Fruit fly (Drosophila melanogaster) whole organism, embryonic: ENCODE results near the gene eIF2Balpha.

Source experiments
- Ada2b ChIP-seq: fragments of 200-800 bp; sonication (Bioruptor generic); IDR thresholded peaks from 2 replicates; pipeline ENCODE4 v1.3.6; 2022; ENCODE audit warnings: missing biosample characterization, missing genetic modification characterization
- Bteb2 ChIP-seq: fragments of 200-800 bp; sonication (Bioruptor generic); optimal IDR thresholded peaks from 2 replicates; lab custom pipeline; 2016; ENCODE audit warnings: missing biosample characterization, missing genetic modification characterization
- CG10147 ChIP-seq: fragments of 200-800 bp; sonication (Bioruptor generic); optimal IDR thresholded peaks from 2 replicates; lab custom pipeline; 2019; ENCODE audit warnings: missing biosample characterization, mild to moderate bottlenecking, missing genetic modification characterization, moderate library complexity
- CG1024 ChIP-seq: fragments of 200-800 bp; sonication (Bioruptor generic); IDR thresholded peaks from 2 replicates; pipeline ENCODE4 v1.3.6; 2022; ENCODE audit warnings: missing biosample characterization, missing genetic modification characterization
- CG10565 ChIP-seq: fragments of 200-800 bp; sonication (Bioruptor generic); optimal IDR thresholded peaks from 3 replicates; lab custom pipeline; 2016; ENCODE audit warnings: missing biosample characterization, mild to moderate bottlenecking, missing genetic modification characterization
- CG12104 ChIP-seq: fragments of 200-800 bp; sonication (Bioruptor generic); optimal IDR thresholded peaks from 3 replicates; lab custom pipeline; 2016; ENCODE audit warnings: missing biosample characterization, missing genetic modification characterization
- CG15479 ChIP-seq: fragments of 200-800 bp; sonication (Bioruptor generic); optimal IDR thresholded peaks from 3 replicates; lab custom pipeline; 2019; ENCODE audit warnings: missing biosample characterization, mild to moderate bottlenecking, missing genetic modification characterization, moderate library complexity
- CG17359 ChIP-seq: fragments of 200-800 bp; sonication (Bioruptor generic); optimal IDR thresholded peaks from 3 replicates; lab custom pipeline; 2018; ENCODE audit warnings: missing biosample characterization, mild to moderate bottlenecking, missing genetic modification characterization, moderate library complexity
- CG2120 ChIP-seq: fragments of 200-800 bp; sonication (Bioruptor generic); optimal IDR thresholded peaks from 3 replicates; lab custom pipeline; 2016; ENCODE audit warnings: missing biosample characterization, missing genetic modification characterization
- CG2199 ChIP-seq: fragments of 200-800 bp; sonication (Bioruptor generic); IDR thresholded peaks from 3 replicates; pipeline ENCODE4 v1.3.6; 2022; ENCODE audit warnings: missing biosample characterization, missing genetic modification characterization
- CG30403 ChIP-seq: fragments of 200-800 bp; sonication (Bioruptor generic); optimal IDR thresholded peaks from 3 replicates; lab custom pipeline; 2016; ENCODE audit warnings: missing biosample characterization, missing genetic modification characterization
- CG31388 ChIP-seq: fragments of 200-800 bp; sonication (Bioruptor generic); optimal IDR thresholded peaks from 2 replicates; lab custom pipeline; 2016; ENCODE audit warnings: missing biosample characterization, missing genetic modification characterization
- CG34224 ChIP-seq: fragments of 200-800 bp; sonication (Bioruptor generic); IDR thresholded peaks from 3 replicates; pipeline ENCODE4 v1.3.6; 2022; ENCODE audit warnings: missing biosample characterization, missing genetic modification characterization; ENCODE audit not compliant: partially characterized antibody
- CG3726 ChIP-seq: fragments of 200-800 bp; sonication (Bioruptor generic); IDR thresholded peaks from 3 replicates; pipeline ENCODE4, ENCODE4 v1.3.6; 2022; ENCODE audit warnings: missing biosample characterization, missing genetic modification characterization
- CG4404 ChIP-seq: fragments of 200-800 bp; sonication (Bioruptor generic); IDR thresholded peaks from 2 replicates; pipeline ENCODE4 v1.3.6; 2022; ENCODE audit warnings: missing biosample characterization, missing genetic modification characterization
- CG6654 ChIP-seq: fragments of 200-800 bp; sonication (Bioruptor generic); optimal IDR thresholded peaks from 2 replicates; lab custom pipeline; 2017; ENCODE audit warnings: missing biosample characterization, mild to moderate bottlenecking, missing genetic modification characterization
- CG7357 ChIP-seq: fragments of 200-800 bp; sonication (Bioruptor generic); IDR thresholded peaks from 3 replicates; pipeline ENCODE4 v1.3.6; 2022; ENCODE audit warnings: missing biosample characterization, missing genetic modification characterization
- CG7372 ChIP-seq: fragments of 200-800 bp; sonication (Bioruptor generic); IDR thresholded peaks from 2 replicates; pipeline ENCODE4 v1.3.6; 2022; ENCODE audit warnings: missing biosample characterization, missing genetic modification characterization
- CG7963 ChIP-seq: fragments of 200-800 bp; sonication (Bioruptor generic); IDR thresholded peaks from 3 replicates; pipeline ENCODE4 v1.3.6; 2022; ENCODE audit warnings: missing biosample characterization, missing genetic modification characterization; ENCODE audit not compliant: partially characterized antibody
- CG8281 ChIP-seq: fragments of 200-800 bp; sonication (Bioruptor generic); optimal IDR thresholded peaks from 2 replicates; lab custom pipeline; 2018; ENCODE audit warnings: missing biosample characterization, mild to moderate bottlenecking, missing genetic modification characterization, moderate library complexity
- CG8388 ChIP-seq: fragments of 200-800 bp; sonication (Bioruptor generic); optimal IDR thresholded peaks from 2 replicates; lab custom pipeline; 2019; ENCODE audit warnings: missing biosample characterization, mild to moderate bottlenecking, missing genetic modification characterization, moderate library complexity
- CG9797 ChIP-seq: fragments of 200-800 bp; sonication (Bioruptor generic); optimal IDR thresholded peaks from 3 replicates; lab custom pipeline; 2018; ENCODE audit warnings: missing biosample characterization, mild to moderate bottlenecking, missing genetic modification characterization
- Dbx ChIP-seq: fragments of 200-800 bp; sonication (Bioruptor generic); IDR thresholded peaks from 3 replicates; pipeline ENCODE4 v1.3.6; 2022; ENCODE audit warnings: missing biosample characterization, missing genetic modification characterization
- Deaf1 ChIP-seq: fragments of 200-800 bp; optimal IDR thresholded peaks from 3 replicates; lab custom pipeline; 2019; ENCODE audit warnings: missing biosample characterization, mild to moderate bottlenecking, missing genetic modification characterization, moderate library complexity
- Dp ChIP-seq: fragments of 200-800 bp; sonication (Bioruptor generic); optimal IDR thresholded peaks from 2 replicates; lab custom pipeline; 2018; ENCODE audit warnings: missing biosample characterization, mild to moderate bottlenecking, missing genetic modification characterization, moderate library complexity
- Dref ChIP-seq: fragments of 200-800 bp; sonication (Bioruptor generic); IDR thresholded peaks from 2 replicates; pipeline ENCODE4 v1.3.6; 2022; ENCODE audit warnings: missing biosample characterization, missing genetic modification characterization
- Eip74EF ChIP-seq, 2 experiments: fragments of 200-800 bp in 1 of 2; fragments of >200 bp in 1 of 2; sonication (Bioruptor generic) in 1 of 2; optimal IDR thresholded peaks; 2 replicates each; lab custom pipeline; 2017 to 2019; ENCODE audit warnings: missing biosample characterization in 2 of 2, missing genetic modification characterization in 2 of 2, mild to moderate bottlenecking in 1 of 2, moderate library complexity in 1 of 2
- Lim3 ChIP-seq: fragments of 200-800 bp; sonication (Bioruptor generic); IDR thresholded peaks from 2 replicates; pipeline ENCODE4 v1.3.6; 2022; ENCODE audit warnings: missing biosample characterization, missing genetic modification characterization
- NFAT ChIP-seq: fragments of 200-800 bp; sonication (Bioruptor generic); IDR thresholded peaks from 2 replicates; pipeline ENCODE4 v1.3.6; 2022; ENCODE audit warnings: missing biosample characterization, missing genetic modification characterization
- Neu2 ChIP-seq: fragments of 200-800 bp; sonication (Bioruptor generic); optimal IDR thresholded peaks from 3 replicates; lab custom pipeline; 2016; ENCODE audit warnings: missing biosample characterization, missing genetic modification characterization, borderline replicate concordance
- Nf-YC ChIP-seq: fragments of 200-800 bp; optimal IDR thresholded peaks from 3 replicates; lab custom pipeline; 2019; ENCODE audit warnings: missing biosample characterization, mild to moderate bottlenecking, missing genetic modification characterization, moderate library complexity
- Optix ChIP-seq: fragments of 200-800 bp; sonication (Bioruptor generic); IDR thresholded peaks from 3 replicates; pipeline ENCODE4 v1.3.6; 2022; ENCODE audit warnings: missing biosample characterization, missing genetic modification characterization
- Taf1 ChIP-seq: fragments of 200-800 bp; sonication (Bioruptor generic); IDR thresholded peaks from 2 replicates; pipeline ENCODE4 v1.3.6; 2022; ENCODE audit warnings: missing biosample characterization, missing genetic modification characterization
- ab ChIP-seq: fragments of 200-800 bp; sonication (Bioruptor generic); optimal IDR thresholded peaks from 2 replicates; lab custom pipeline; 2016; ENCODE audit warnings: missing biosample characterization, missing genetic modification characterization
- ara ChIP-seq: fragments of 200-800 bp; sonication (Bioruptor generic); IDR thresholded peaks from 2 replicates; pipeline ENCODE4 v1.3.6; 2022; ENCODE audit warnings: missing biosample characterization, missing genetic modification characterization
- ase ChIP-seq: fragments of 200-800 bp; sonication (Bioruptor generic); IDR thresholded peaks from 3 replicates; pipeline ENCODE4 v1.3.6; 2022; ENCODE audit warnings: missing biosample characterization, missing genetic modification characterization
- bbx ChIP-seq: fragments of 200-800 bp; sonication (Bioruptor generic); IDR thresholded peaks from 2 replicates; pipeline ENCODE4 v1.3.6; 2022; ENCODE audit warnings: missing biosample characterization, missing genetic modification characterization; ENCODE audit not compliant: partially characterized antibody
- da ChIP-seq: fragments of 200-800 bp; sonication (Bioruptor generic); optimal IDR thresholded peaks from 2 replicates; lab custom pipeline; 2016; ENCODE audit warnings: missing biosample characterization, missing genetic modification characterization
- dm ChIP-seq: fragments of 200-800 bp; sonication (Bioruptor generic); optimal IDR thresholded peaks from 3 replicates; lab custom pipeline; 2016; ENCODE audit warnings: missing biosample characterization, missing genetic modification characterization
- fd102C ChIP-seq: fragments of 200-800 bp; sonication (Bioruptor generic); optimal IDR thresholded peaks from 2 replicates; lab custom pipeline; 2018; ENCODE audit warnings: missing biosample characterization, mild to moderate bottlenecking, missing genetic modification characterization, moderate library complexity
- fd96Cb ChIP-seq: fragments of 200-800 bp; sonication (Bioruptor generic); optimal IDR thresholded peaks from 2 replicates; lab custom pipeline; 2018; ENCODE audit warnings: missing biosample characterization, mild to moderate bottlenecking, missing genetic modification characterization, moderate library complexity
- gcm ChIP-seq: fragments of 200-800 bp; sonication (Bioruptor generic); optimal IDR thresholded peaks from 2 replicates; lab custom pipeline; 2019; ENCODE audit warnings: missing biosample characterization, mild to moderate bottlenecking, missing genetic modification characterization, moderate library complexity
- inv ChIP-seq: fragments of 200-800 bp; sonication (Bioruptor generic); IDR thresholded peaks from 2 replicates; pipeline ENCODE4 v1.3.6; 2022; ENCODE audit warnings: missing biosample characterization, missing genetic modification characterization; ENCODE audit not compliant: partially characterized antibody
- jigr1 ChIP-seq: fragments of 200-800 bp; sonication (Bioruptor generic); IDR thresholded peaks from 3 replicates; pipeline ENCODE4 v1.3.6; 2022; ENCODE audit warnings: missing biosample characterization, missing genetic modification characterization
- jumu ChIP-seq: fragments of 200-800 bp; sonication (Bioruptor generic); optimal IDR thresholded peaks from 3 replicates; lab custom pipeline; 2016; ENCODE audit warnings: missing biosample characterization, missing genetic modification characterization
- oc ChIP-seq: fragments of 200-800 bp; sonication (Bioruptor generic); optimal IDR thresholded peaks from 2 replicates; lab custom pipeline; 2018; ENCODE audit warnings: missing biosample characterization, mild to moderate bottlenecking, missing genetic modification characterization, moderate library complexity
- prd ChIP-seq, 3 experiments: fragments of >200 bp in 2 of 3; fragments of 200-800 bp in 1 of 3; sonication (Bioruptor generic) in 1 of 3; optimal IDR thresholded peaks in 2 of 3; IDR thresholded peaks in 1 of 3; 2 replicates in 2 of 3; 3 replicates in 1 of 3; pipeline versions ENCODE4 v1.3.6 to Lab custom; 2017 to 2022; ENCODE audit warnings: missing biosample characterization in 1 of 3, missing genetic modification characterization in 1 of 3
- pzg ChIP-seq: fragments of 200-800 bp; sonication (Bioruptor generic); optimal IDR thresholded peaks from 3 replicates; lab custom pipeline; 2018; ENCODE audit warnings: missing biosample characterization, mild to moderate bottlenecking, missing genetic modification characterization, moderate library complexity
- ranshi ChIP-seq: fragments of 200-800 bp; sonication (Bioruptor generic); IDR thresholded peaks from 2 replicates; pipeline ENCODE4 v1.3.6; 2022; ENCODE audit warnings: missing biosample characterization, missing genetic modification characterization
- so ChIP-seq: fragments of 200-800 bp; sonication (Bioruptor generic); IDR thresholded peaks from 3 replicates; pipeline ENCODE4 v1.3.6; 2022; ENCODE audit warnings: missing biosample characterization, missing genetic modification characterization
- unc-4 ChIP-seq: fragments of 200-800 bp; sonication (Bioruptor generic); IDR thresholded peaks from 2 replicates; pipeline ENCODE4 v1.3.6; 2022; ENCODE audit warnings: missing biosample characterization, missing genetic modification characterization; ENCODE audit not compliant: partially characterized antibody

The eIF2Balpha gene

DNA sequence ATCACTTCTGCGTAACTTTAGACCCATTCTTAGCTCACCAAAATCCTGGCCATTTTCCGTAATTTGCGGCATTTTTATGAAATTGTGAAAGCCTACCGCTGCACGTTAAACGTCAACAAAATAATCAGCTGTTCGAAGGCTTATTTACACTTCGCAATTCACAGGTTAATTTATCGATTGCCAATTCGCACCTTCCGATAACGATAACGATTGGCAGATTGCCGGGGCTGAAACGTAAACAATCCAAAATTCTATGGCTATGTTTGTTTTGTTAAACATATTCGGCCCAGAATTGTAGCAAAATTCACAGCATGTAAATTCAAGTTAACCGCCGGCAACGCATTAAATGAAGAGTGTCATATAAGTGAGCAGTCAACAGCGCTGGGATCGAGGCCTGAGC, at the start of gene eIF2Balpha, which contains the start of gene Vps13B (continued):
- TF ChIP-seq gcm (GFP tag; lab: Kevin White, UChicago) (no peak), Ada2b (GFP tag; lab: Robert Waterston, UW) (no peak), CG15479 (GFP tag; lab: Kevin White, UChicago) (no peak), CG7357 (GFP tag; lab: Robert Waterston, UW) (no peak), dm (no peak), inv (peak; percentile 61; the same call in 1 of the 2 replicates), CG6654 (GFP tag; lab: Kevin White, UChicago) (no peak), pzg (peak; percentile 69), da (GFP tag; lab: Kevin White, UChicago) (no peak), CG30403 (GFP tag; lab: Kevin White, UChicago) (no peak), unc-4 (GFP tag; lab: Robert Waterston, UW) (peak; percentile 66), fd96Cb (tag; lab: Kevin White, UChicago) (no peak), CG34224 (GFP tag; lab: Robert Waterston, UW) (peak; percentile 84), Deaf1 (tag; lab: Kevin White, UChicago) (no peak), prd (optimal IDR thresholded peaks at IDR 0.05; lab: Kevin White, UChicago) (no peak), prd (GFP tag; IDR thresholded peaks at IDR 0.05; lab: Robert Waterston, UW) (no peak), ab (GFP tag; lab: Kevin White, UChicago) (no peak), Eip74EF (GFP tag; optimal IDR thresholded peaks at IDR 0.05; lab: Kevin White, UChicago) (no peak), Dref (GFP tag; lab: Robert Waterston, UW) (peak; percentile 88), CG12104 (no peak), CG2199 (GFP tag; lab: Robert Waterston, UW) (no peak), CG4404 (GFP tag; lab: Robert Waterston, UW) (no peak), Bteb2 (GFP tag; lab: Kevin White, UChicago) (no peak), CG8388 (no peak), Taf1 (GFP tag; lab: Robert Waterston, UW) (no peak), CG17359 (no peak), CG3726 (GFP tag; lab: Robert Waterston, UW) (no peak), Dbx (GFP tag; lab: Robert Waterston, UW) (no peak), CG31388 (GFP tag; lab: Kevin White, UChicago) (no peak), ranshi (GFP tag; lab: Robert Waterston, UW) (no peak), CG7963 (GFP tag; lab: Robert Waterston, UW) (peak; percentile 96), Neu2 (no peak), oc (tag; lab: Kevin White, UChicago) (no peak), so (GFP tag; lab: Robert Waterston, UW) (peak; percentile 35; the same call in 1 of the 3 replicates), fd102C (no peak), CG8281 (no peak), CG1024 (no peak), bbx (GFP tag; lab: Robert Waterston, UW) (peak; percentile 94), jigr1 (GFP tag; lab: Robert Waterston, UW) (no peak), CG10147 (GFP tag; lab: Kevin White, UChicago) (no peak), NFAT (GFP tag; lab: Robert Waterston, UW) (no peak), jumu (GFP tag; lab: Kevin White, UChicago) (no peak), CG2120 (GFP tag; lab: Kevin White, UChicago) (no peak), CG9797 (GFP tag; lab: Kevin White, UChicago) (no peak), CG7372 (GFP tag; lab: Robert Waterston, UW) (no peak), Dp (GFP tag; lab: Kevin White, UChicago) (peak; percentile 9), Lim3 (GFP tag; lab: Robert Waterston, UW) (no peak), Nf-YC (tag; lab: Kevin White, UChicago) (no peak), CG10565 (GFP tag; lab: Kevin White, UChicago) (no peak), ara (GFP tag; lab: Robert Waterston, UW) (peak; percentile 36; the same call in 1 of the 2 replicates), Optix (GFP tag; lab: Robert Waterston, UW) (0 out of 3 replicates have a peak, but pooled peaks have one; percentile 35), ase (GFP tag; lab: Robert Waterston, UW) (no peak)
